Worm (Caenorhabditis elegans) whole organism, young adult: ENCODE measurements around the gene mcm-2.

Experiments used
- B0019.2 ChIP-seq: fragments of 200-800 bp; sonication (Bioruptor generic); conservative IDR thresholded peaks from 2 replicates; pipeline ENCODE4 v1.3.6; 2022; ENCODE audit warnings: missing genetic modification reagents, missing genetic modification characterization, missing compliant biosample characterization
- D2030.7 ChIP-seq: fragments of 200-800 bp; sonication (Bioruptor generic); IDR thresholded peaks from 2 replicates; pipeline ENCODE4 v1.3.6; 2022; ENCODE audit warnings: missing genetic modification reagents, missing genetic modification characterization, missing compliant biosample characterization
- F23B12.7 ChIP-seq: sonication (generic microtip); optimal IDR thresholded peaks from 2 replicates; lab custom pipeline; 2017; ENCODE audit warnings: missing genetic modification characterization, mild to moderate bottlenecking, missing compliant biosample characterization, antibody characterized with exemption, moderate library complexity; ENCODE audit not compliant: insufficient read depth
- F33H1.4 ChIP-seq: fragments of 200-800 bp; sonication (Bioruptor generic); IDR thresholded peaks from 2 replicates; pipeline ENCODE4 v1.3.6; 2022; ENCODE audit warnings: missing genetic modification reagents, missing genetic modification characterization, missing compliant biosample characterization
- F49E8.2 ChIP-seq: sonication (generic microtip); optimal IDR thresholded peaks from 3 replicates; lab custom pipeline; 2017; ENCODE audit warnings: missing genetic modification characterization, mild to moderate bottlenecking, missing compliant biosample characterization, antibody characterized with exemption, moderate library complexity; ENCODE audit not compliant: insufficient read depth
- F57A8.1 ChIP-seq: fragments of 200-800 bp; sonication (Bioruptor generic); optimal IDR thresholded peaks from 2 replicates; lab custom pipeline; 2018; ENCODE audit warnings: mild to moderate bottlenecking, missing genetic modification characterization, moderate library complexity, missing compliant biosample characterization
- F57C9.4 ChIP-seq: sonication (generic microtip); optimal IDR thresholded peaks from 2 replicates; lab custom pipeline; 2017; ENCODE audit warnings: mild to moderate bottlenecking, missing genetic modification characterization, missing compliant biosample characterization
- K12H6.12 ChIP-seq: fragments of 200-800 bp; sonication (Bioruptor generic); optimal IDR thresholded peaks from 2 replicates; lab custom pipeline; 2018; ENCODE audit warnings: mild to moderate bottlenecking, missing genetic modification characterization, missing compliant biosample characterization
- T07F8.4 ChIP-seq: sonication (generic microtip); optimal IDR thresholded peaks from 2 replicates; lab custom pipeline; 2016; ENCODE audit warnings: mild to moderate bottlenecking, missing genetic modification characterization, moderate library complexity, missing compliant biosample characterization
- Y53G8AR.9 ChIP-seq: fragments of 200-800 bp; sonication (Bioruptor generic); conservative IDR thresholded peaks from 2 replicates; pipeline ENCODE4 v1.3.6; 2022; ENCODE audit warnings: missing genetic modification reagents, missing genetic modification characterization, missing compliant biosample characterization
- Y67H2A.10 ChIP-seq: fragments of 200-800 bp; sonication (Bioruptor generic); conservative IDR thresholded peaks from 2 replicates; pipeline ENCODE4 v1.3.6; 2022; ENCODE audit warnings: missing genetic modification reagents, missing genetic modification characterization, missing compliant biosample characterization
- ama-1 ChIP-seq, 3 experiments: fragments of 150-350 bp in 1 of 3; sonication (generic microtip) in 2 of 3; optimal IDR thresholded peaks; 2 replicates each; lab custom pipeline; 2014 to 2018; ENCODE audit warnings: missing biosample characterization in 2 of 3, missing genetic modification characterization in 2 of 3, missing genetic modification reagents in 2 of 3
- attf-3 ChIP-seq: fragments of 200-800 bp; sonication (Bioruptor generic); conservative IDR thresholded peaks from 2 replicates; pipeline ENCODE4 v1.3.6; 2022; ENCODE audit warnings: missing genetic modification reagents, missing genetic modification characterization, missing compliant biosample characterization
- attf-5 ChIP-seq: fragments of 200-800 bp; sonication (Bioruptor generic); optimal IDR thresholded peaks from 2 replicates; lab custom pipeline; 2018; ENCODE audit warnings: mild to moderate bottlenecking, missing genetic modification characterization, missing compliant biosample characterization
- ccch-3 ChIP-seq: fragments of 200-800 bp; sonication (Bioruptor generic); optimal IDR thresholded peaks from 2 replicates; lab custom pipeline; 2018; ENCODE audit warnings: mild to moderate bottlenecking, missing genetic modification characterization, missing compliant biosample characterization
- ceh-100 ChIP-seq: fragments of 200-800 bp; sonication (Bioruptor generic); IDR thresholded peaks from 2 replicates; pipeline ENCODE4 v1.3.6; 2022; ENCODE audit warnings: missing genetic modification reagents, missing genetic modification characterization, missing compliant biosample characterization
- ceh-40 ChIP-seq: fragments of 200-800 bp; sonication (Bioruptor generic); IDR thresholded peaks from 2 replicates; pipeline ENCODE4 v1.3.6; 2022; ENCODE audit warnings: missing genetic modification characterization, missing compliant biosample characterization
- die-1 ChIP-seq: sonication (generic microtip); optimal IDR thresholded peaks from 2 replicates; lab custom pipeline; 2016; ENCODE audit warnings: missing genotype, mild to moderate bottlenecking, missing genetic modification characterization, missing compliant biosample characterization
- dpl-1 ChIP-seq: fragments of 150-350 bp; optimal IDR thresholded peaks from 2 replicates; lab custom pipeline; 2014; ENCODE audit warnings: missing biosample characterization, missing genetic modification reagents, missing genetic modification characterization
- egl-44 ChIP-seq: fragments of 200-800 bp; sonication (Bioruptor generic); IDR thresholded peaks from 2 replicates; pipeline ENCODE4 v1.3.6; 2022; ENCODE audit warnings: missing genetic modification reagents, missing genetic modification characterization, missing compliant biosample characterization
- him-1 ChIP-seq: sonication (generic microtip); optimal IDR thresholded peaks from 2 replicates; lab custom pipeline; 2016; ENCODE audit warnings: missing genotype, missing genetic modification reagents, missing genetic modification characterization, missing compliant biosample characterization
- hlh-12 ChIP-seq: sonication (generic microtip); optimal IDR thresholded peaks from 2 replicates; lab custom pipeline; 2016; ENCODE audit warnings: missing genetic modification characterization, missing compliant biosample characterization
- hmg-1.2 ChIP-seq: fragments of 200-800 bp; sonication (Bioruptor generic); IDR thresholded peaks from 2 replicates; pipeline ENCODE4 v1.3.6; 2022; ENCODE audit warnings: missing genetic modification reagents, missing genetic modification characterization, missing compliant biosample characterization
- lag-1 ChIP-seq: fragments of 200-800 bp; sonication (Bioruptor generic); IDR thresholded peaks from 2 replicates; pipeline ENCODE4 v1.3.6; 2022; ENCODE audit warnings: missing genetic modification reagents, missing genetic modification characterization, missing compliant biosample characterization
- lin-40 ChIP-seq: sonication (generic microtip); optimal IDR thresholded peaks from 2 replicates; lab custom pipeline; 2016; ENCODE audit warnings: missing genetic modification characterization, mild to moderate bottlenecking, missing compliant biosample characterization, missing genotype, missing genetic modification reagents
- lin-54 ChIP-seq: fragments of 200-800 bp; sonication (Bioruptor generic); optimal IDR thresholded peaks from 2 replicates; lab custom pipeline; 2018; ENCODE audit warnings: mild to moderate bottlenecking, missing genetic modification characterization, missing compliant biosample characterization
- lir-1 ChIP-seq: fragments of 200-800 bp; sonication (Bioruptor generic); conservative IDR thresholded peaks from 2 replicates; pipeline ENCODE4 v1.3.6; 2022; ENCODE audit warnings: missing genetic modification reagents, missing genetic modification characterization, missing compliant biosample characterization
- lsy-27 ChIP-seq: sonication (generic microtip); optimal IDR thresholded peaks from 2 replicates; lab custom pipeline; 2017; ENCODE audit warnings: missing genetic modification characterization, mild to moderate bottlenecking, missing compliant biosample characterization, antibody characterized with exemption, missing genotype, borderline replicate concordance; ENCODE audit not compliant: insufficient read depth
- madf-10 ChIP-seq: sonication (generic microtip); optimal IDR thresholded peaks from 2 replicates; lab custom pipeline; 2016; ENCODE audit warnings: mild to moderate bottlenecking, missing genetic modification characterization, missing compliant biosample characterization
- mcd-1 ChIP-seq: fragments of 200-800 bp; sonication (Bioruptor generic); IDR thresholded peaks from 2 replicates; pipeline ENCODE4 v1.3.6; 2022; ENCODE audit warnings: missing genetic modification reagents, missing genetic modification characterization, missing compliant biosample characterization
- mxl-1 ChIP-seq: sonication (generic microtip); optimal IDR thresholded peaks from 2 replicates; lab custom pipeline; 2016; ENCODE audit warnings: missing genetic modification characterization, missing compliant biosample characterization
- nfya-2 ChIP-seq: fragments of 200-800 bp; sonication (Bioruptor generic); IDR thresholded peaks from 2 replicates; pipeline ENCODE4 v1.3.6; 2022; ENCODE audit warnings: missing genetic modification reagents, missing genetic modification characterization, missing compliant biosample characterization
- nfyb-1 ChIP-seq: fragments of 200-800 bp; sonication (Bioruptor generic); IDR thresholded peaks from 2 replicates; pipeline ENCODE4 v1.3.6; 2022; ENCODE audit warnings: missing genetic modification reagents, missing genetic modification characterization, missing compliant biosample characterization
- pbrm-1 ChIP-seq: fragments of 200-800 bp; sonication (Bioruptor generic); IDR thresholded peaks from 2 replicates; pipeline ENCODE4 v1.3.6; 2022; ENCODE audit warnings: missing genetic modification reagents, missing genetic modification characterization, missing compliant biosample characterization
- sea-2 ChIP-seq: fragments of 200-800 bp; sonication (Bioruptor generic); IDR thresholded peaks from 2 replicates; pipeline ENCODE4 v1.3.6; 2022; ENCODE audit warnings: missing genetic modification characterization, missing compliant biosample characterization
- snpc-4 ChIP-seq, 5 experiments: fragments of 150-350 bp in 1 of 5; sonication (generic microtip) in 4 of 5; optimal IDR thresholded peaks; 2 replicates each; lab custom pipeline; 2014 to 2018; ENCODE audit warnings: missing genetic modification characterization in 5 of 5, missing biosample characterization in 3 of 5, antibody characterized with exemption in 2 of 5, mild to moderate bottlenecking in 2 of 5, missing compliant biosample characterization in 2 of 5, missing genotype in 2 of 5, moderate library complexity in 2 of 5, missing genetic modification reagents in 1 of 5
- sptf-2 ChIP-seq: fragments of 200-800 bp; sonication (Bioruptor generic); optimal IDR thresholded peaks from 2 replicates; lab custom pipeline; 2018; ENCODE audit warnings: mild to moderate bottlenecking, missing genetic modification characterization, missing compliant biosample characterization
- tbx-9 ChIP-seq: sonication (generic microtip); optimal IDR thresholded peaks from 2 replicates; lab custom pipeline; 2016; ENCODE audit warnings: borderline replicate concordance, missing genetic modification characterization, inconsistent platforms, missing compliant biosample characterization
- unc-62 ChIP-seq: fragments of 150-350 bp; optimal IDR thresholded peaks from 2 replicates; lab custom pipeline; 2014; ENCODE audit warnings: missing biosample characterization, missing genetic modification reagents, missing genetic modification characterization
- zfh-2 ChIP-seq: fragments of 200-800 bp; sonication (Bioruptor generic); conservative IDR thresholded peaks from 2 replicates; pipeline ENCODE4 v1.3.6; 2022; ENCODE audit warnings: missing genetic modification reagents, missing genetic modification characterization, missing compliant biosample characterization
- ztf-25 ChIP-seq: fragments of 200-800 bp; sonication (Bioruptor generic); IDR thresholded peaks from 2 replicates; pipeline ENCODE4 v1.3.6; 2022; ENCODE audit warnings: missing genetic modification reagents, missing genetic modification characterization, missing compliant biosample characterization
- ztf-26 ChIP-seq: sonication (generic microtip); optimal IDR thresholded peaks from 2 replicates; lab custom pipeline; 2017; ENCODE audit warnings: missing genetic modification characterization, missing compliant biosample characterization

mcm-2 gene

DNA sequence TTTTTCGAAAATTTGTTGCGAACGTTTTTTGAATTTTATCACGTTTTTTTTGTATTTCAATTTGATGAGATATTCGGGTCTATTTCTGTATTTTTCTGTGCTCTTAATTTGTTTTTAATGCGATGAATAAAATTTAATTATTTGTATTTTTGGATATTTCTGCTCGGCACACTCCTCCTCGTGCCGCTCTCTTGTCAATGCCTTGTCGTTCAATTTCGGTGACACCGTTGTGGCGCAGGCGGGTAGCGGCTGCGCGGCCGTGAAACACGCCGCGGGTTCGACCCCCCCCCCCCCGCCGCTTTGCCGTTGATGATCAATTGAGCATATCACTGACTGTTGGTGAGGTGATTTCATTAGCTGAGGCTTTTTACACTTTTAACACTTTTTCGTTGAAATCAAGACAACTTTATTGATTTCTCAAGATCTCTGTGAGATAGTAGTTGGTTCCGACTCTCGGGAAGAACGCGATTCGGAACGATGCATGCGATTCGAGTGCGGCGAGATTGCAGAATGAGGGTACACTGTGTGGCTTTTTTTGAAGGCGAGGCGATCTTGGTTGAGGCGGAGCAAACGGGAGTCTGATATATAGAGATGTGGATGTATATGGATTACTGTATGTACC lies 45.7 kb downstream of the mcm-2 start (continued):
- peak; percentile 95 for TF ChIP-seq ztf-26 (tag; lab: Kevin White, UChicago)
- peak; percentile 89 for TF ChIP-seq F49E8.2
- TF ChIP-seq zfh-2 (GFP tag; lab: Robert Waterston, UW): peak; percentile 100
- peak; percentile 99 for TF ChIP-seq F57A8.1 (GFP tag; lab: Kevin White, UChicago)
- peak; percentile 85 for TF ChIP-seq lir-1
- peak; percentile 37 for TF ChIP-seq dpl-1 (GFP tag; lab: Kevin White, UChicago)
- TF ChIP-seq snpc-4 (GFP tag; optimal IDR thresholded peaks at IDR 0.05; lab: Kevin White, UChicago): peak; percentile 88
- TF ChIP-seq snpc-4 (tag; optimal IDR thresholded peaks at IDR 0.05; lab: Kevin White, UChicago): peak; percentile 14 to 85 (median 78)

- TF ChIP-seq T07F8.4 (tag; lab: Kevin White, UChicago) (no peak), ccch-3 (GFP tag; lab: Kevin White, UChicago) (no peak), ztf-25 (GFP tag; lab: Robert Waterston, UW) (0 out of 2 replicates have a peak, but pooled peaks have one; percentile 24), attf-3 (GFP tag; lab: Robert Waterston, UW) (0 out of 2 replicates have a peak, but pooled peaks have one; percentile 40), B0019.2 (GFP tag; lab: Robert Waterston, UW) (0 out of 2 replicates have a peak, but pooled peaks have one; percentile 30), hmg-1.2 (peak; percentile 63), F49E8.2 (peak; percentile 32), egl-44 (GFP tag; lab: Robert Waterston, UW) (no peak), tbx-9 (no peak), attf-5 (GFP tag; lab: Kevin White, UChicago) (peak; percentile 18), die-1 (tag; lab: Kevin White, UChicago) (peak; percentile 49), nfyb-1 (peak; percentile 59), F57C9.4 (tag; lab: Kevin White, UChicago) (no peak), D2030.7 (peak; percentile 63; the same call in 1 of the 2 replicates), zfh-2 (GFP tag; lab: Robert Waterston, UW) (peak; percentile 42; the same call in 1 of the 2 replicates), F33H1.4 (GFP tag; lab: Robert Waterston, UW) (peak; percentile 30; the same call in 1 of the 2 replicates), Y53G8AR.9 (GFP tag; lab: Robert Waterston, UW) (no peak), sptf-2 (GFP tag; lab: Kevin White, UChicago) (no peak), Y67H2A.10 (GFP tag; lab: Robert Waterston, UW) (no peak), lin-40 (tag; lab: Kevin White, UChicago) (peak; percentile 48), nfya-2 (GFP tag; lab: Robert Waterston, UW) (no peak), K12H6.12 (tag; lab: Kevin White, UChicago) (peak; percentile 12), mxl-1 (tag; lab: Kevin White, UChicago) (no peak), ceh-100 (no peak), ztf-26 (tag; lab: Kevin White, UChicago) (peak; percentile 17), F23B12.7 (tag; lab: Kevin White, UChicago) (peak; percentile 43), lag-1 (GFP tag; lab: Robert Waterston, UW) (no peak), sea-2 (GFP tag; lab: Robert Waterston, UW) (no peak), unc-62 (GFP tag; lab: Kevin White, UChicago) (no peak), mcd-1 (GFP tag; lab: Robert Waterston, UW) (peak; percentile 60), madf-10 (tag; lab: Kevin White, UChicago) (no peak), ama-1 (optimal IDR thresholded peaks at IDR 0.05; lab: Kevin White, UChicago) (no peak), ama-1 (GFP tag; optimal IDR thresholded peaks at IDR 0.05; lab: Kevin White, UChicago) (peak in 1 of 2 experiments; percentile 37), hlh-12 (tag; lab: Kevin White, UChicago) (no peak), ceh-40 (GFP tag; lab: Robert Waterston, UW) (no peak), lsy-27 (no peak), pbrm-1 (GFP tag; lab: Robert Waterston, UW) (peak; percentile 42; the same call in 1 of the 2 replicates), him-1 (tag; lab: Kevin White, UChicago) (peak; percentile 53), lin-54 (GFP tag; lab: Kevin White, UChicago) (peak; percentile 5)
Measured at ce11 chrII:11958793-11959574, 47.4 kb downstream of the mcm-2 start.
